Worm (Caenorhabditis elegans) whole organism, young adult: ENCODE data around the gene snb-7.

Experiments used
- B0336.3 ChIP-seq: fragments of 200-800 bp; sonication (Bioruptor generic); IDR thresholded peaks from 2 replicates; pipeline ENCODE4 v1.3.6; 2022; ENCODE audit warnings: missing genetic modification characterization, missing compliant biosample characterization
- C17E4.6 ChIP-seq: fragments of 200-800 bp; sonication (Bioruptor generic); IDR thresholded peaks from 2 replicates; pipeline ENCODE4 v1.3.6; 2022; ENCODE audit warnings: missing genetic modification reagents, missing genetic modification characterization, missing compliant biosample characterization
- T07F8.4 ChIP-seq: sonication (generic microtip); optimal IDR thresholded peaks from 2 replicates; lab custom pipeline; 2016; ENCODE audit warnings: mild to moderate bottlenecking, missing genetic modification characterization, moderate library complexity, missing compliant biosample characterization
- Y53F4B.3 ChIP-seq: fragments of 200-800 bp; sonication (Bioruptor generic); IDR thresholded peaks from 2 replicates; pipeline ENCODE4 v1.3.6; 2022; ENCODE audit warnings: missing genetic modification reagents, missing genetic modification characterization, missing compliant biosample characterization
- ama-1 ChIP-seq, 3 experiments: fragments of 150-350 bp in 1 of 3; sonication (generic microtip) in 2 of 3; optimal IDR thresholded peaks; 2 replicates each; lab custom pipeline; 2014 to 2018; ENCODE audit warnings: missing biosample characterization in 2 of 3, missing genetic modification characterization in 2 of 3, missing genetic modification reagents in 2 of 3
- efl-1 ChIP-seq: fragments of 150-350 bp; optimal IDR thresholded peaks from 2 replicates; lab custom pipeline; 2014; ENCODE audit warnings: missing biosample characterization, missing genetic modification reagents, missing genetic modification characterization
- him-1 ChIP-seq: sonication (generic microtip); optimal IDR thresholded peaks from 2 replicates; lab custom pipeline; 2016; ENCODE audit warnings: missing genotype, missing genetic modification reagents, missing genetic modification characterization, missing compliant biosample characterization
- let-526 ChIP-seq: fragments of 200-800 bp; sonication (Bioruptor generic); IDR thresholded peaks from 2 replicates; pipeline ENCODE4 v1.3.6; 2022; ENCODE audit warnings: missing genetic modification reagents, missing genetic modification characterization, missing compliant biosample characterization
- pha-4 ChIP-seq: fragments of 150-350 bp; sonication (generic microtip); optimal IDR thresholded peaks from 2 replicates; lab custom pipeline; 2014; ENCODE audit warnings: missing biosample characterization, missing genetic modification reagents, missing genetic modification characterization
- rec-8 ChIP-seq, 2 experiments: sonication (generic microtip); optimal IDR thresholded peaks; 2 replicates each; lab custom pipeline; 2016; ENCODE audit warnings: mild to moderate bottlenecking in 2 of 2, missing genetic modification characterization in 2 of 2, missing genetic modification reagents in 2 of 2, missing genotype in 2 of 2, missing biosample characterization in 1 of 2, missing compliant biosample characterization in 1 of 2, moderate library complexity in 1 of 2
- snpc-3.4 ChIP-seq: sonication (generic microtip); optimal IDR thresholded peaks from 2 replicates; lab custom pipeline; 2017; ENCODE audit warnings: missing genetic modification characterization, mild to moderate bottlenecking, missing compliant biosample characterization, antibody characterized with exemption, moderate library complexity, missing genotype, missing genetic modification reagents
- somi-1 ChIP-seq: fragments of 200-800 bp; sonication (Bioruptor generic); optimal IDR thresholded peaks from 2 replicates; lab custom pipeline; 2018; ENCODE audit warnings: mild to moderate bottlenecking, missing genetic modification characterization, missing compliant biosample characterization
- unc-62 ChIP-seq: fragments of 150-350 bp; optimal IDR thresholded peaks from 2 replicates; lab custom pipeline; 2014; ENCODE audit warnings: missing biosample characterization, missing genetic modification reagents, missing genetic modification characterization
- ztf-28 ChIP-seq: fragments of 200-800 bp; sonication (Bioruptor generic); IDR thresholded peaks from 2 replicates; pipeline ENCODE4 v1.3.6; 2022; ENCODE audit warnings: missing genetic modification reagents, missing genetic modification characterization, missing compliant biosample characterization

DNA sequence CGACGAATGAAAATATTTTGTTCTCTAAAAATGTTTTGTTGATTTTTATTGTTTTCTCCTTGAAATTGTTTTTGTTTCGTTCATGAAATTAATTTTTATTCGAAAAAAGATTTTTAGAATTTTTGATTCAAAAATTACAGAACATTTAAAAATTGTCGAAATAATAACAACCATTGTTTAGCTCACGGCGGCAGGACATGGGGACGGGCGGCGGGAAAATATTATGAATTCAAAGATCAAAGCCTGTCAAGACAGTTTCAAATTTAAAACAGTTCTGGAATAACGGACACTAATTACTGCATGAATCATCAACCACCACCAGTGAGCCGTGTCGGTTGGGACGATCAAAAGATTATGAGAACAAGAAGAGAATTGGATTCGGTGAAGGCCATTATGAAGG lies at the start of gene snb-7:
- TF ChIP-seq ztf-28 (GFP tag; lab: Robert Waterston, UW) (no peak), him-1 (tag; lab: Kevin White, UChicago) (no peak), pha-4 (no peak), Y53F4B.3 (GFP tag; lab: Robert Waterston, UW) (no peak), T07F8.4 (tag; lab: Kevin White, UChicago) (no peak), ama-1 (optimal IDR thresholded peaks at IDR 0.05; lab: Kevin White, UChicago) (no peak), ama-1 (GFP tag; optimal IDR thresholded peaks at IDR 0.05; lab: Kevin White, UChicago) (no peak), B0336.3 (no peak), somi-1 (GFP tag; lab: Kevin White, UChicago) (no peak), C17E4.6 (no peak), rec-8 (tag; optimal IDR thresholded peaks at IDR 0.05; lab: Kevin White, UChicago) (no peak), unc-62 (no peak), efl-1 (no peak), let-526 (GFP tag; lab: Robert Waterston, UW) (no peak), snpc-3.4 (tag; lab: Kevin White, UChicago) (no peak)
